Fruit fly (Drosophila melanogaster): ENCODE results near the gene Syt12.

The Syt12 gene

dm6 chrX:13390465-13391173 is 31.6 kb downstream of the Syt12 start:
- no peak for TF ChIP-seq pan (optimal IDR thresholded peaks at IDR 0.05)
- no peak for TF ChIP-seq Vsx2 (GFP tag; optimal IDR thresholded peaks at IDR 0.05; ENCODE audit: partially characterized antibody)
- no peak for TF ChIP-seq Dif (GFP tag; optimal IDR thresholded peaks at IDR 0.05; ENCODE audit: partially characterized antibody)
- TF ChIP-seq brk (GFP tag; optimal IDR thresholded peaks at IDR 0.05), result peak; percentile 34
- no peak for TF ChIP-seq CrebA (GFP tag; optimal IDR thresholded peaks at IDR 0.05; ENCODE audit: borderline replicate concordance)
- TF ChIP-seq ey (GFP tag; optimal IDR thresholded peaks at IDR 0.05), result peak; percentile 13
- TF ChIP-seq Hnf4 (GFP tag; optimal IDR thresholded peaks at IDR 0.05), result peak; percentile 34
- TF ChIP-seq Rel (GFP tag; optimal IDR thresholded peaks at IDR 0.05), result no peak
- peak; percentile 57 for TF ChIP-seq Rel (tag; optimal IDR thresholded peaks at IDR 0.05)
- peak; percentile 82 for TF ChIP-seq Sp1 (GFP tag; optimal IDR thresholded peaks at IDR 0.05)
- TF ChIP-seq Abd-B (GFP tag; optimal IDR thresholded peaks at IDR 0.05), result no peak
- no peak for TF ChIP-seq dl (GFP tag; optimal IDR thresholded peaks at IDR 0.05; ENCODE audit: insufficient read depth in 1 of 2, partially characterized antibody in 2 of 2)
- TF ChIP-seq lola (GFP tag; optimal IDR thresholded peaks at IDR 0.05), result no peak
- TF ChIP-seq fru (GFP tag; optimal IDR thresholded peaks at IDR 0.05), result peak; percentile 70
- peak; percentile 57 for TF ChIP-seq h (GFP tag; optimal IDR thresholded peaks at IDR 0.05)
- TF ChIP-seq HLH106 (tag; optimal IDR thresholded peaks at IDR 0.05), result peak; percentile 84
- no peak for TF ChIP-seq Mio (GFP tag; optimal IDR thresholded peaks at IDR 0.05)
- peak in 1 of 2 experiments; percentile 74 for TF ChIP-seq foxo (GFP tag; optimal IDR thresholded peaks at IDR 0.05)
- peak; percentile 74 for TF ChIP-seq rgr (GFP tag; optimal IDR thresholded peaks at IDR 0.05)
- peak; percentile 66 for TF ChIP-seq psq (GFP tag; optimal IDR thresholded peaks at IDR 0.05)
- TF ChIP-seq OdsH (GFP tag; optimal IDR thresholded peaks at IDR 0.05), result peak; percentile 69
- no peak for TF ChIP-seq woc (GFP tag; optimal IDR thresholded peaks at IDR 0.05)
- peak; percentile 24 for TF ChIP-seq dmrt93B (GFP tag; optimal IDR thresholded peaks at IDR 0.05)
- TF ChIP-seq br (GFP tag; optimal IDR thresholded peaks at IDR 0.05), result peak; percentile 1

dm6 chrX:13391174-13392040 is 32.4 kb downstream of the Syt12 start:
- TF ChIP-seq Hnf4 (GFP tag; optimal IDR thresholded peaks at IDR 0.05) (no peak), CG32264 (GFP tag; optimal IDR thresholded peaks at IDR 0.05) (no peak), CG9705 (GFP tag; optimal IDR thresholded peaks at IDR 0.05) (no peak), brk (GFP tag; optimal IDR thresholded peaks at IDR 0.05) (no peak)

- TF ChIP-seq Hnf4 (GFP tag; optimal IDR thresholded peaks at IDR 0.05), result no peak
- no peak for TF ChIP-seq brk (GFP tag; optimal IDR thresholded peaks at IDR 0.05)
- TF ChIP-seq Mio (GFP tag; optimal IDR thresholded peaks at IDR 0.05), result no peak
- no peak for TF ChIP-seq CG9705 (GFP tag; optimal IDR thresholded peaks at IDR 0.05)
- TF ChIP-seq usp (GFP tag; optimal IDR thresholded peaks at IDR 0.05), result no peak
- no peak for TF ChIP-seq OdsH (GFP tag; optimal IDR thresholded peaks at IDR 0.05)
- no peak for TF ChIP-seq rgr (GFP tag; optimal IDR thresholded peaks at IDR 0.05)
- no peak for TF ChIP-seq Hr78 (GFP tag; optimal IDR thresholded peaks at IDR 0.05)
- TF ChIP-seq woc (GFP tag; optimal IDR thresholded peaks at IDR 0.05), result no peak
- TF ChIP-seq sage (GFP tag; optimal IDR thresholded peaks at IDR 0.05), result no peak
- TF ChIP-seq HLH106 (tag; optimal IDR thresholded peaks at IDR 0.05), result no peak
- TF ChIP-seq Dfd (GFP tag; optimal IDR thresholded peaks at IDR 0.05), result no peak
- no peak for TF ChIP-seq CrebA (GFP tag; optimal IDR thresholded peaks at IDR 0.05; ENCODE audit: borderline replicate concordance)
Measured at dm6 chrX:13392041-13392353, 32.9 kb downstream of the Syt12 start.

dm6 chrX:13392764-13393163 is 33.7 kb downstream of the Syt12 start:
- no peak for TF ChIP-seq Vsx2 (GFP tag; optimal IDR thresholded peaks at IDR 0.05; ENCODE audit: partially characterized antibody)

- TF ChIP-seq fru (GFP tag; optimal IDR thresholded peaks at IDR 0.05), result peak; percentile 64
- peak; percentile 27 for TF ChIP-seq HLH106 (tag; optimal IDR thresholded peaks at IDR 0.05)
- no peak for TF ChIP-seq dsf (GFP tag; optimal IDR thresholded peaks at IDR 0.05; ENCODE audit: borderline replicate concordance)
- TF ChIP-seq sage (GFP tag; optimal IDR thresholded peaks at IDR 0.05), result no peak
- TF ChIP-seq h (GFP tag; optimal IDR thresholded peaks at IDR 0.05), result peak; percentile 72
- peak; percentile 57 for TF ChIP-seq woc (GFP tag; optimal IDR thresholded peaks at IDR 0.05)
- TF ChIP-seq pan (optimal IDR thresholded peaks at IDR 0.05), result no peak
- peak; percentile 52 for TF ChIP-seq br (GFP tag; optimal IDR thresholded peaks at IDR 0.05)
- peak; percentile 53 for TF ChIP-seq tai (GFP tag; optimal IDR thresholded peaks at IDR 0.05)
- peak; percentile 59 for TF ChIP-seq ey (GFP tag; optimal IDR thresholded peaks at IDR 0.05)
- no peak for TF ChIP-seq Vsx2 (GFP tag; optimal IDR thresholded peaks at IDR 0.05; ENCODE audit: partially characterized antibody)
- peak in 1 of 2 experiments; percentile 60 for TF ChIP-seq foxo (GFP tag; optimal IDR thresholded peaks at IDR 0.05)
- TF ChIP-seq N (GFP tag; optimal IDR thresholded peaks at IDR 0.05), result no peak
- peak; percentile 45 for TF ChIP-seq rgr (GFP tag; optimal IDR thresholded peaks at IDR 0.05)
- peak; percentile 39 for TF ChIP-seq Hnf4 (GFP tag; optimal IDR thresholded peaks at IDR 0.05)
- peak; percentile 1 for TF ChIP-seq brk (GFP tag; optimal IDR thresholded peaks at IDR 0.05)
- TF ChIP-seq psq (GFP tag; optimal IDR thresholded peaks at IDR 0.05), result peak; percentile 48
Measured at dm6 chrX:13394343-13394742, 35.3 kb downstream of the Syt12 start.

All from whole organism, wandering third instar larva.